Worm (Caenorhabditis elegans): ENCODE measurements around the gene F47D12.3.

- no peak for TF ChIP-seq tlp-1 (tag; optimal IDR thresholded peaks at IDR 0.05)
- TF ChIP-seq zag-1 (tag; optimal IDR thresholded peaks at IDR 0.05) = no peak
- no peak for TF ChIP-seq fkh-10 (GFP tag; optimal IDR thresholded peaks at IDR 0.05)
- TF ChIP-seq aha-1 (tag; optimal IDR thresholded peaks at IDR 0.05) = no peak
- TF ChIP-seq ztf-11 (tag; optimal IDR thresholded peaks at IDR 0.05) = no peak
- TF ChIP-seq dpl-1 (GFP tag; optimal IDR thresholded peaks at IDR 0.05) = no peak
Measured at ce11 chrIII:6283024-6283423, 15.2 kb upstream of the F47D12.3 start.

Data from whole organism, L1 larva.